Fruit fly (Drosophila melanogaster): ENCODE measurements around the gene CAH8.
A peak's percentile ranks its signal among the peaks of the same experiment; 100 is the strongest.

Gene CAH8

DNA sequence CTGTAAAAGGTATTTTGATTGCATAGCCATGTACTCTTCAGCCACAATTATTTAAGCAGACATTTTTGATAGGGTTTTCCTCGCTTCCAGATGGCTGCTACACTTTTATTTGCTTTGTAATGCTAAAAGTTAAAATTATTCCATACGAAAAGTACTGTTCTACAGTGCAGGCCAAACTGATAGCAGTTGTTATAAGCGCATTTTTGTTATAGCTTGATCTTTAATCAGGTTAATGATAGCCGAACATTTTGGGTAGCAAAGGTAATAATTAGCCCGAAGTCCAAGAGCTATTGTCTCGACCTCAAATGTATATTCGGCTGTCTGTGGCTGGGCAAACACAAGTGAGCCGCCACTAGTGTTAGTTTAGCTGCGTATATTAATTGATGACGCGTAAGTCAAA lies 31.6 kb downstream of the CAH8 start:
- TF ChIP-seq CG9727 (GFP tag; optimal IDR thresholded peaks at IDR 0.05) = peak; percentile 4
- TF ChIP-seq CG6765 (GFP tag; optimal IDR thresholded peaks at IDR 0.05) = no peak
- TF ChIP-seq gem (tag; optimal IDR thresholded peaks at IDR 0.05) = peak; percentile 1
- peak; percentile 7 for TF ChIP-seq CG30403 (GFP tag; optimal IDR thresholded peaks at IDR 0.05)
- TF ChIP-seq CG15011 (GFP tag; optimal IDR thresholded peaks at IDR 0.05) = no peak
- no peak for TF ChIP-seq CG8290 (GFP tag; optimal IDR thresholded peaks at IDR 0.05)
- TF ChIP-seq CG8290 (tag; optimal IDR thresholded peaks at IDR 0.05) = peak in 1 of 2 experiments; percentile 20
- TF ChIP-seq Ada2b (GFP tag; IDR thresholded peaks at IDR 0.05) = peak; percentile 10; the same call in 1 of the 2 replicates
- peak; percentile 21 for TF ChIP-seq CG18599 (GFP tag; optimal IDR thresholded peaks at IDR 0.05)
- peak; percentile 13 for TF ChIP-seq CG3281 (GFP tag; optimal IDR thresholded peaks at IDR 0.05)
- peak; percentile 17 for TF ChIP-seq Meics (GFP tag; optimal IDR thresholded peaks at IDR 0.05)
- no peak for TF ChIP-seq fru (optimal IDR thresholded peaks at IDR 0.05)
- peak; percentile 13 for TF ChIP-seq CG12769 (tag; optimal IDR thresholded peaks at IDR 0.05)
- TF ChIP-seq lilli (GFP tag; optimal IDR thresholded peaks at IDR 0.05) = peak; percentile 19
- no peak for TF ChIP-seq CG13424 (tag; optimal IDR thresholded peaks at IDR 0.05)
- 0 out of 2 replicates have a peak, but pooled peaks have one; percentile 7 for TF ChIP-seq Ptx1 (GFP tag; IDR thresholded peaks at IDR 0.05)
- TF ChIP-seq Fer3 (tag; optimal IDR thresholded peaks at IDR 0.05) = peak; percentile 18
- peak; percentile 45 for TF ChIP-seq Ets65A (GFP tag)
- 0 out of 2 replicates have a peak, but pooled peaks have one; percentile 56 for TF ChIP-seq CG11696 (GFP tag; IDR thresholded peaks at IDR 0.05)
- TF ChIP-seq CG2120 (GFP tag; optimal IDR thresholded peaks at IDR 0.05) = peak; percentile 0
- TF ChIP-seq Hmr (GFP tag; optimal IDR thresholded peaks at IDR 0.05) = peak; percentile 22
- TF ChIP-seq CG2678 (tag; optimal IDR thresholded peaks at IDR 0.05) = peak; percentile 12
- TF ChIP-seq Ssrp (tag; optimal IDR thresholded peaks at IDR 0.05) = no peak
- TF ChIP-seq Xrp1 (GFP tag; IDR thresholded peaks at IDR 0.05) = 0 out of 2 replicates have a peak, but pooled peaks have one; percentile 35
- TF ChIP-seq Med (GFP tag) = peak; percentile 55
- TF ChIP-seq pum (GFP tag; optimal IDR thresholded peaks at IDR 0.05) = no peak
- TF ChIP-seq CG13624 (GFP tag; optimal IDR thresholded peaks at IDR 0.05) = no peak
- TF ChIP-seq tio (GFP tag; optimal IDR thresholded peaks at IDR 0.05) = peak; percentile 22
- TF ChIP-seq row (GFP tag; IDR thresholded peaks at IDR 0.05) = 0 out of 3 replicates have a peak, but pooled peaks have one; percentile 5
- no peak for TF ChIP-seq slbo (GFP tag; IDR thresholded peaks at IDR 0.05)
- no peak for TF ChIP-seq lmd (GFP tag; IDR thresholded peaks at IDR 0.05)

DNA sequence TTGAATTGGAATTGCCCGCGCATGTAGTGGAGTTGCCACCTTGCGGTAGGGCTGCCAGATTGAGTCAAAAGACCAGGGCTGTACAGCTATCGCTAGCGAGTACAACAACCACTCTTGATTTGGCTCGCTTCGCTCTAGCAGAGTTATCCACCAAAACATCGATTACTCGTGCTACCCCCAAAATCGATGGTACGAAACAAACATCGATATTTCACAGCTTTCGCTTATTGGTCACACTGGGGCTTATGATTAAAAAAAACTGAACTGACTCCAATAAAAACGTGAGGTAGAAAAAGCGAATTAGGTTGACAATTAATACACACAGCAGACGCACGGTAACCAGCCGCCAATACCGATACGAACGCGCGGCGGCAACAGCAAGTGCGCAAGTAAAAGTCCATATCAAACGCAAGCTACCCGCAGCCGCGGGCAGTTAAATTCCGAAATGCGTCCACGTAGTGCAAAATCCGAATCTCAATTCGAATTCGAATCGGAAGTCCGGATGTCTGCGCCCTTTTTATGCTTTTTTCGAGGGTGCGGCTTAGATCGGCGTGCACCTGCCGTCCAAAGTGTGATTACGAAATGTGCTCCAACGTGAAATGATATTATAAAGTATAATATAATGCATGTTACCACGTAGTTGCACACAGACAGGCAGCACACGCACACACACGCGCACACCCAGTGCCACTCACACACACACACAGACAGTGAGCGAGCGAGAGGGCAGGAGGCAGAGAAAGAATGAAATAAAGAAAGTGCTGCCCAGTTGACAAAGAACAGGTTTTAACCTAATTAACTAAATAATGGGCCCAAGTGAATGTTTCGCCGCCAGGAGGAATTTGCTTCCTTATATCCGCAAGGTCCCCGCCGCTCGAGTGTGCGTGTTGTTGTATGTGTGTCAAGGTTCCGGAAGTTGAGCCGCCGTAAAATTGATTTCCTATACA lies 32.8 kb downstream of the CAH8 start, which contains the start of gene Sar1:
Gene Sar1 (plus strand): TSS at position 222 of the 947 bp plus-strand sequence.
- no peak for TF ChIP-seq CG7745 (tag; optimal IDR thresholded peaks at IDR 0.05)
- TF ChIP-seq CG4617 (GFP tag; optimal IDR thresholded peaks at IDR 0.05; ENCODE audit: borderline replicate concordance) = peak; percentile 60
- no peak for TF ChIP-seq CG14441 (GFP tag; IDR thresholded peaks at IDR 0.05)
- TF ChIP-seq gt (GFP tag; IDR thresholded peaks at IDR 0.05) = no peak
- peak; percentile 72 for TF ChIP-seq vvl (GFP tag; IDR thresholded peaks at IDR 0.05)
- peak; percentile 56 for TF ChIP-seq hkb (optimal IDR thresholded peaks at IDR 0.05)
- no peak for TF ChIP-seq hkb (GFP tag; IDR thresholded peaks at IDR 0.05)
- peak; percentile 11 for TF ChIP-seq Blimp-1 (GFP tag; optimal IDR thresholded peaks at IDR 0.05)
- peak; percentile 51; the same call in 2 of the 3 replicates for TF ChIP-seq CG34422 (GFP tag; IDR thresholded peaks at IDR 0.05)
- TF ChIP-seq mam (GFP tag; optimal IDR thresholded peaks at IDR 0.05) = peak; percentile 46
- peak; percentile 14 for TF ChIP-seq CG7987 (GFP tag; optimal IDR thresholded peaks at IDR 0.05)
- no peak for TF ChIP-seq Taf1 (GFP tag; IDR thresholded peaks at IDR 0.05)
- peak; percentile 73 for TF ChIP-seq phol (tag; optimal IDR thresholded peaks at IDR 0.05)
- TF ChIP-seq CG4730 (GFP tag; IDR thresholded peaks at IDR 0.05) = no peak
- peak; percentile 26 for TF ChIP-seq Mes4 (GFP tag; optimal IDR thresholded peaks at IDR 0.05)
- TF ChIP-seq crp (GFP tag; optimal IDR thresholded peaks at IDR 0.05) = peak in 1 of 2 experiments; percentile 26
- TF ChIP-seq Ets97D (GFP tag; optimal IDR thresholded peaks at IDR 0.05) = peak; percentile 94
- TF ChIP-seq Fer2 (tag; optimal IDR thresholded peaks at IDR 0.05) = no peak
- peak; percentile 74 for TF ChIP-seq p53 (GFP tag; optimal IDR thresholded peaks at IDR 0.05)
- no peak for TF ChIP-seq CG13296 (GFP tag; optimal IDR thresholded peaks at IDR 0.05)

All from whole organism, embryonic.